Fruit fly (Drosophila melanogaster) S2 (cell line): Measurements from ENCODE around the gene Osi12.

Experiments used
- CG8478 ChIP-seq: fragments of >200 bp; optimal IDR thresholded peaks from 2 replicates; lab custom pipeline; 2018
- CTCF ChIP-seq, 2 experiments: fragments of >200 bp; optimal IDR thresholded peaks; 2 replicates each; lab custom pipeline; 2018

- TF ChIP-seq CG8478 (lab: Kevin White, UChicago) (no peak), CTCF (optimal IDR thresholded peaks at IDR 0.05; lab: Kevin White, UChicago) (no peak)
Observed at dm6 chr3R:6252809-6253208, 25.5 kb upstream of the Osi12 start.
